Worm (Caenorhabditis elegans) whole organism, L4 larva: ENCODE results near the gene C40A11.6.

Source experiments
- aha-1 ChIP-seq: fragments of 150-350 bp; peaks from one replicate; lab custom pipeline; 2014; ENCODE audit warnings: missing biosample characterization, missing genetic modification characterization
- lin-39 ChIP-seq: fragments of 150-350 bp; optimal IDR thresholded peaks from 2 replicates; lab custom pipeline; 2014; ENCODE audit warnings: missing biosample characterization, missing genetic modification reagents, missing genetic modification characterization

DNA sequence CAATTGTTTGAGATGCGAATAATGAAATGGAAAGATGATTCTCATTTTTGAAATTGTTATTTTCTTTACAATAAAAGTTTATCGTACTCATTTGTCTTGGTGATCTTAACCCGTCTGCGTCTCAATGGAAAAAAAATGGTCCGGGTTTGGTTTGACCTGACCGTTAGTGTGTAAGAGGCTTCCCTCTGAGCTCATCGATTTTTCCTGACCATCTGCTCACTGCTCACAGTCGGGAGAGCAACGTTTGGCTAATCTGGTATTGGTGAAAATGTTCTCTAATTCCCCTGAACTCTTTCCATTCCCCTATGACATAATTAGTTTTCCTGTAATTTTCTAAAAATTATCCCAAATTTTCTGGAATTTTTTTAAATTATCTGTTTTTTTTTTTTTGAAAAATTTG is 6.6 kb downstream of the C40A11.6 start:
- TF ChIP-seq aha-1 = no peak
- TF ChIP-seq lin-39 (tag; lab: Kevin White, UChicago) = no peak
